Fruit fly (Drosophila melanogaster) whole organism, embryonic: ENCODE results near the gene CG5612.
A peak's percentile ranks its signal among the peaks of the same experiment; 100 is the strongest.

Source experiments
- Abd-B ChIP-seq: fragments of 200-800 bp; sonication (Bioruptor generic); optimal IDR thresholded peaks from 2 replicates; lab custom pipeline; 2018; ENCODE audit warnings: missing biosample characterization, mild to moderate bottlenecking, missing genetic modification characterization, moderate library complexity
- Ada2b ChIP-seq: fragments of 200-800 bp; sonication (Bioruptor generic); IDR thresholded peaks from 2 replicates; pipeline ENCODE4 v1.3.6; 2022; ENCODE audit warnings: missing biosample characterization, missing genetic modification characterization
- Atf3 ChIP-seq: fragments of 200-800 bp; sonication (Bioruptor generic); optimal IDR thresholded peaks from 3 replicates; lab custom pipeline; 2016; ENCODE audit warnings: missing biosample characterization, missing genetic modification characterization
- B-H1 ChIP-seq: fragments of 200-800 bp; sonication (Bioruptor generic); IDR thresholded peaks from 3 replicates; pipeline ENCODE4 v1.3.6; 2022; ENCODE audit warnings: missing biosample characterization, missing genetic modification characterization
- BEAF-32 ChIP-seq: fragments of 200-800 bp; sonication (Bioruptor generic); optimal IDR thresholded peaks from 3 replicates; lab custom pipeline; 2017; ENCODE audit warnings: missing biosample characterization, missing genetic modification characterization, mild to moderate bottlenecking, moderate library complexity, missing genetic modification reagents
- CG10565 ChIP-seq: fragments of 200-800 bp; sonication (Bioruptor generic); optimal IDR thresholded peaks from 3 replicates; lab custom pipeline; 2016; ENCODE audit warnings: missing biosample characterization, mild to moderate bottlenecking, missing genetic modification characterization
- CG13424 ChIP-seq: fragments of 200-800 bp; sonication (Bioruptor generic); optimal IDR thresholded peaks from 2 replicates; lab custom pipeline; 2019; ENCODE audit warnings: missing biosample characterization, mild to moderate bottlenecking, missing genetic modification characterization, moderate library complexity
- CG13894 ChIP-seq: fragments of 200-800 bp; sonication (Bioruptor generic); optimal IDR thresholded peaks from 3 replicates; lab custom pipeline; 2018; ENCODE audit warnings: missing biosample characterization, mild to moderate bottlenecking, missing genetic modification characterization, moderate library complexity
- CG15269 ChIP-seq: fragments of 200-800 bp; sonication (Bioruptor generic); optimal IDR thresholded peaks from 2 replicates; lab custom pipeline; 2018; ENCODE audit warnings: missing biosample characterization, mild to moderate bottlenecking, missing genetic modification characterization, moderate library complexity
- CG1603 ChIP-seq: fragments of 200-800 bp; sonication (Bioruptor generic); optimal IDR thresholded peaks from 2 replicates; lab custom pipeline; 2019; ENCODE audit warnings: missing biosample characterization, mild to moderate bottlenecking, missing genetic modification characterization, moderate library complexity
- CG17186 ChIP-seq: fragments of 200-800 bp; sonication (Bioruptor generic); optimal IDR thresholded peaks from 3 replicates; lab custom pipeline; 2017; ENCODE audit warnings: missing biosample characterization, missing genetic modification reagents, missing genetic modification characterization
- CG1792 ChIP-seq: fragments of 200-800 bp; sonication (Bioruptor generic); optimal IDR thresholded peaks from 2 replicates; lab custom pipeline; 2016; ENCODE audit warnings: missing biosample characterization, missing genetic modification characterization
- CG1832 ChIP-seq: fragments of 200-800 bp; sonication (Bioruptor generic); optimal IDR thresholded peaks from 2 replicates; lab custom pipeline; 2017; ENCODE audit warnings: missing biosample characterization, mild to moderate bottlenecking, missing genetic modification characterization, inconsistent platforms
- CG2120 ChIP-seq: fragments of 200-800 bp; sonication (Bioruptor generic); optimal IDR thresholded peaks from 3 replicates; lab custom pipeline; 2016; ENCODE audit warnings: missing biosample characterization, missing genetic modification characterization
- CG32772 ChIP-seq: fragments of 200-800 bp; sonication (Bioruptor generic); IDR thresholded peaks from 2 replicates; pipeline ENCODE4 v1.3.6; 2022; ENCODE audit warnings: missing biosample characterization, missing genetic modification characterization
- CG4404 ChIP-seq: fragments of 200-800 bp; sonication (Bioruptor generic); IDR thresholded peaks from 2 replicates; pipeline ENCODE4 v1.3.6; 2022; ENCODE audit warnings: missing biosample characterization, missing genetic modification characterization
- CG4707 ChIP-seq: fragments of 200-800 bp; sonication (Bioruptor generic); optimal IDR thresholded peaks from 2 replicates; lab custom pipeline; 2018; ENCODE audit warnings: missing biosample characterization, mild to moderate bottlenecking, missing genetic modification characterization, moderate library complexity
- CG6254 ChIP-seq: fragments of 200-800 bp; sonication (Bioruptor generic); optimal IDR thresholded peaks from 3 replicates; lab custom pipeline; 2017; ENCODE audit warnings: mild to moderate bottlenecking, missing biosample characterization, missing genetic modification reagents, missing genetic modification characterization
- CG6813 ChIP-seq: fragments of 200-800 bp; sonication (Bioruptor generic); optimal IDR thresholded peaks from 2 replicates; lab custom pipeline; 2017; ENCODE audit warnings: missing biosample characterization, missing genetic modification characterization, mild to moderate bottlenecking, moderate library complexity, missing genetic modification reagents
- CG8281 ChIP-seq: fragments of 200-800 bp; sonication (Bioruptor generic); optimal IDR thresholded peaks from 2 replicates; lab custom pipeline; 2018; ENCODE audit warnings: missing biosample characterization, mild to moderate bottlenecking, missing genetic modification characterization, moderate library complexity
- CG8359 ChIP-seq: fragments of 200-800 bp; sonication (Bioruptor generic); optimal IDR thresholded peaks from 2 replicates; lab custom pipeline; 2017; ENCODE audit warnings: missing biosample characterization, mild to moderate bottlenecking, missing genetic modification characterization, borderline replicate concordance
- CG8924 ChIP-seq: fragments of 200-800 bp; optimal IDR thresholded peaks from 3 replicates; lab custom pipeline; 2019; ENCODE audit warnings: missing biosample characterization, mild to moderate bottlenecking, missing genetic modification characterization, moderate library complexity
- CG9437 ChIP-seq: fragments of 200-800 bp; sonication (Bioruptor generic); optimal IDR thresholded peaks from 2 replicates; lab custom pipeline; 2018; ENCODE audit warnings: missing biosample characterization, mild to moderate bottlenecking, missing genetic modification characterization
- CHES-1-like ChIP-seq: fragments of 200-800 bp; sonication (Bioruptor generic); optimal IDR thresholded peaks from 2 replicates; lab custom pipeline; 2016; ENCODE audit warnings: missing biosample characterization, missing genetic modification characterization
- CoRest ChIP-seq: fragments of 200-800 bp; sonication (Bioruptor generic); optimal IDR thresholded peaks from 3 replicates; lab custom pipeline; 2018; ENCODE audit warnings: missing biosample characterization, mild to moderate bottlenecking, missing genetic modification characterization, moderate library complexity
- D ChIP-seq, 2 experiments: fragments of 200-800 bp in 1 of 2; fragments of >200 bp in 1 of 2; sonication (Bioruptor generic) in 1 of 2; optimal IDR thresholded peaks; 2 replicates in 1 of 2; 3 replicates in 1 of 2; lab custom pipeline; 2017; ENCODE audit warnings: mild to moderate bottlenecking in 1 of 2, missing biosample characterization in 1 of 2, missing genetic modification characterization in 1 of 2, missing genetic modification reagents in 1 of 2
- D19A ChIP-seq: fragments of 200-800 bp; optimal IDR thresholded peaks from 3 replicates; lab custom pipeline; 2019; ENCODE audit warnings: missing biosample characterization, mild to moderate bottlenecking, missing genetic modification characterization, moderate library complexity
- Ets97D ChIP-seq: fragments of 200-800 bp; sonication (Bioruptor generic); optimal IDR thresholded peaks from 3 replicates; lab custom pipeline; 2016; ENCODE audit warnings: missing biosample characterization, missing genetic modification characterization
- HLH3B ChIP-seq: fragments of 200-800 bp; sonication (Bioruptor generic); IDR thresholded peaks from 2 replicates; pipeline ENCODE4 v1.3.6; 2022; ENCODE audit warnings: missing biosample characterization, missing genetic modification characterization
- Hmx ChIP-seq: fragments of 200-800 bp; sonication (Bioruptor generic); optimal IDR thresholded peaks from 2 replicates; lab custom pipeline; 2016; ENCODE audit warnings: missing biosample characterization, missing genetic modification characterization
- Lpt ChIP-seq: fragments of >200 bp; optimal IDR thresholded peaks from 2 replicates; lab custom pipeline; 2018; ENCODE audit warnings: missing biosample characterization, missing genetic modification characterization
- MBD-R2 ChIP-seq: fragments of 200-800 bp; sonication (Bioruptor generic); IDR thresholded peaks from 2 replicates; pipeline ENCODE4 v1.3.6; 2022; ENCODE audit warnings: missing biosample characterization, missing genetic modification characterization
- MESR4 ChIP-seq: fragments of 200-800 bp; sonication (Bioruptor generic); optimal IDR thresholded peaks from 2 replicates; lab custom pipeline; 2018; ENCODE audit warnings: missing biosample characterization, mild to moderate bottlenecking, missing genetic modification characterization, moderate library complexity
- Rfx ChIP-seq: fragments of 200-800 bp; sonication (Bioruptor generic); IDR thresholded peaks from 2 replicates; pipeline ENCODE4 v1.3.6; 2022; ENCODE audit warnings: missing biosample characterization, missing genetic modification characterization
- Sry-δ ChIP-seq: fragments of 200-800 bp; sonication (Bioruptor generic); optimal IDR thresholded peaks from 2 replicates; lab custom pipeline; 2016; ENCODE audit warnings: missing biosample characterization, missing genetic modification characterization
- bbx ChIP-seq: fragments of 200-800 bp; sonication (Bioruptor generic); IDR thresholded peaks from 2 replicates; pipeline ENCODE4 v1.3.6; 2022; ENCODE audit warnings: missing biosample characterization, missing genetic modification characterization; ENCODE audit not compliant: partially characterized antibody
- br ChIP-seq: fragments of >200 bp; optimal IDR thresholded peaks from 2 replicates; lab custom pipeline; 2017
- danr ChIP-seq: fragments of 200-800 bp; sonication (Bioruptor generic); IDR thresholded peaks from 2 replicates; pipeline ENCODE4 v1.3.6; 2022; ENCODE audit warnings: missing biosample characterization, missing genetic modification characterization
- fru ChIP-seq: fragments of >200 bp; optimal IDR thresholded peaks from 2 replicates; lab custom pipeline; 2017
- fu2 ChIP-seq: fragments of 200-800 bp; sonication (Bioruptor generic); optimal IDR thresholded peaks from 2 replicates; lab custom pipeline; 2016; ENCODE audit warnings: missing biosample characterization, missing genetic modification characterization
- kni ChIP-seq: fragments of 200-800 bp; sonication (Bioruptor generic); optimal IDR thresholded peaks from 3 replicates; lab custom pipeline; 2017; ENCODE audit warnings: mild to moderate bottlenecking, missing biosample characterization, missing genetic modification reagents, missing genetic modification characterization
- luna ChIP-seq: fragments of 200-800 bp; sonication (Bioruptor generic); optimal IDR thresholded peaks from 2 replicates; lab custom pipeline; 2016; ENCODE audit warnings: missing biosample characterization, missing genetic modification characterization
- nerfin-1 ChIP-seq: fragments of 200-800 bp; sonication (Bioruptor generic); optimal IDR thresholded peaks from 3 replicates; lab custom pipeline; 2019; ENCODE audit warnings: missing biosample characterization, mild to moderate bottlenecking, missing genetic modification characterization, moderate library complexity
- org-1 ChIP-seq: fragments of 200-800 bp; sonication (Bioruptor generic); optimal IDR thresholded peaks from 2 replicates; lab custom pipeline; 2017; ENCODE audit warnings: missing biosample characterization, missing genetic modification characterization
- phol ChIP-seq: fragments of 200-800 bp; sonication (Bioruptor generic); optimal IDR thresholded peaks from 3 replicates; lab custom pipeline; 2018; ENCODE audit warnings: missing biosample characterization, mild to moderate bottlenecking, missing genetic modification characterization, moderate library complexity
- salm ChIP-seq: fragments of 200-800 bp; sonication (Bioruptor generic); optimal IDR thresholded peaks from 2 replicates; lab custom pipeline; 2018; ENCODE audit warnings: missing biosample characterization, mild to moderate bottlenecking, missing genetic modification characterization
- sens-2 ChIP-seq: fragments of 200-800 bp; sonication (Bioruptor generic); IDR thresholded peaks from 2 replicates; pipeline ENCODE4 v1.3.6; 2022; ENCODE audit warnings: missing biosample characterization, missing genetic modification characterization
- sna ChIP-seq: fragments of 200-800 bp; sonication (Bioruptor generic); IDR thresholded peaks from 2 replicates; pipeline ENCODE4 v1.3.6; 2022; ENCODE audit warnings: missing biosample characterization, missing genetic modification characterization; ENCODE audit not compliant: partially characterized antibody
- tx ChIP-seq: fragments of 200-800 bp; sonication (Bioruptor generic); optimal IDR thresholded peaks from 2 replicates; lab custom pipeline; 2016; ENCODE audit warnings: missing biosample characterization, missing genetic modification characterization
- vfl ChIP-seq: fragments of 200-800 bp; sonication (Bioruptor generic); optimal IDR thresholded peaks from 2 replicates; lab custom pipeline; 2016; ENCODE audit warnings: missing biosample characterization, missing genetic modification characterization

Gene CG5612

DNA sequence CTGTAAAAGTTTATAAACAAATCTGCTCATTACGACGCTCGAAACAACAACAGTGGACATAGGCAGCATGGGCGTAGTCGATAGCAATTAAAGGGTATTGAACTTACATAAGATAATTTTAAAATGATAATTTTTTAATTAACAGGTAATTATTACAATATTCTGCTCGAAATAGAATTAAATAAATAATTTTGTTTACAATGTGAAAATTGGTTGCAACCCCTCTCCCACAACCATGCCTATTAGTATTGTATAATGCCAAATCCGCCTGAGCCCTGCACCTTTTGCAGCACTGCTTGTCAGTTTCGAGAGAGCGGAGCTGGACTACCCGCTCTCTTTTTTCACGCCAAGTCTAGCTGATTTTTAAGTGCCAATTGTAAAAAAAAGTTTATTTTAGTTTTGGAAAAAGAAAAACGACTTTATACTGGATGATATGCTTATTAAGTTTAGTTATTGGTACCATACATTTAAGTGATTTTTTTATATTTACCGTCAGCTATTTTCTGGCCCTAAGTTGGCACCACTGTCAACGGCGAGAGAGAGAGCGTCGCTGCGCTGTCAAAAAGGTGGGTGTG is 10.3 kb upstream of the CG5612 start, which contains the start of the genes CG5611 and Mtl (continued):
- TF ChIP-seq salm (peak; percentile 99), CHES-1-like (GFP tag; lab: Kevin White, UChicago) (peak; percentile 96), Lpt (GFP tag; lab: Kevin White, UChicago) (no peak), CG6254 (GFP tag; lab: Kevin White, UChicago) (peak; percentile 98), CG9437 (GFP tag; lab: Kevin White, UChicago) (peak; percentile 96), org-1 (GFP tag; lab: Kevin White, UChicago) (peak; percentile 99), Sry-δ (GFP tag; lab: Kevin White, UChicago) (peak; percentile 69), CG1832 (GFP tag; lab: Kevin White, UChicago) (no peak), CG15269 (peak; percentile 100), CG13894 (peak; percentile 99), phol (tag; lab: Kevin White, UChicago) (peak; percentile 100), Hmx (GFP tag; lab: Kevin White, UChicago) (peak; percentile 97), sna (no peak), D19A (tag; lab: Kevin White, UChicago) (peak; percentile 98), CG1792 (GFP tag; lab: Kevin White, UChicago) (peak; percentile 95), br (lab: Kevin White, UChicago) (no peak), Rfx (GFP tag; lab: Robert Waterston, UW) (peak; percentile 100), CG8359 (GFP tag; lab: Kevin White, UChicago) (peak; percentile 96), Ets97D (peak; percentile 95), CG32772 (GFP tag; lab: Robert Waterston, UW) (peak; percentile 100), fu2 (GFP tag; lab: Kevin White, UChicago) (peak; percentile 97), Atf3 (GFP tag; lab: Kevin White, UChicago) (peak; percentile 92), CG2120 (GFP tag; lab: Kevin White, UChicago) (peak; percentile 100), HLH3B (GFP tag; lab: Robert Waterston, UW) (peak; percentile 100), CG6813 (GFP tag; lab: Kevin White, UChicago) (peak; percentile 99), CG4404 (GFP tag; lab: Robert Waterston, UW) (peak; percentile 100), CG1603 (tag; lab: Kevin White, UChicago) (peak; percentile 99), Ada2b (peak; percentile 100), B-H1 (GFP tag; lab: Robert Waterston, UW) (peak; percentile 100), MBD-R2 (GFP tag; lab: Robert Waterston, UW) (peak; percentile 100), BEAF-32 (GFP tag; lab: Kevin White, UChicago) (peak; percentile 50), CG4707 (GFP tag; lab: Kevin White, UChicago) (peak; percentile 97), vfl (GFP tag; lab: Kevin White, UChicago) (peak; percentile 99), danr (GFP tag; lab: Robert Waterston, UW) (peak; percentile 100), nerfin-1 (peak; percentile 99), sens-2 (GFP tag; lab: Robert Waterston, UW) (peak; percentile 99), kni (GFP tag; lab: Kevin White, UChicago) (peak; percentile 96), CG13424 (tag; lab: Kevin White, UChicago) (peak; percentile 100), CG8924 (peak; percentile 100), tx (peak; percentile 96), D (optimal IDR thresholded peaks at IDR 0.05; lab: Kevin White, UChicago) (no peak), D (GFP tag; optimal IDR thresholded peaks at IDR 0.05; lab: Kevin White, UChicago) (peak; percentile 99), fru (lab: Kevin White, UChicago) (no peak), Abd-B (GFP tag; lab: Kevin White, UChicago) (peak; percentile 100), bbx (no peak), CoRest (peak; percentile 100), CG10565 (peak; percentile 97), CG8281 (tag; lab: Kevin White, UChicago) (peak; percentile 96), luna (peak; percentile 93), CG17186 (peak; percentile 95), MESR4 (GFP tag; lab: Kevin White, UChicago) (peak; percentile 91)
